Worm (Caenorhabditis elegans): ENCODE results near the gene irld-1.

The irld-1 gene

DNA sequence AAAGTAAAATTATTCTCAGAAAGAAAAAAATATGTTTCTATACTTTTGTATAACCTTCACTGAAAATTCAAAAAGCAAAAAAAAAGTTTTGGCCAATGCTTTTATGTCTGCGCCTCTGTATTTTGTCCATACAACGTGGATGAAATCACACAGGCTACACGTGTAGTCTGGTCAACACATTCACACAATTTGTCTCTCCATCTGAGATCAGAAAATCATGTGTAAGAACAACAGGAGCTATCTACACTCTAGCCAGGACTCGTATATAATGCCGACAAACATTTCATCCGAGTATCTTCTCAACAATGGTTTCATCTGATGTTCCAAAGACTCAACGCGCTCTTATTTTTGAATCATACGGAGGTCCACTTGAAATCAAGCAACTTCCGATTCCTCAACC, 9.7 kb upstream of the irld-1 start, which contains the start of gene D2063.1:
D2063.1 (plus strand) TSS at position 281 of the 400 bp plus-strand sequence.
- no peak for TF ChIP-seq ceh-82 (tag; optimal IDR thresholded peaks at IDR 0.05)
- peak; percentile 13 for TF ChIP-seq nhr-11 (tag; optimal IDR thresholded peaks at IDR 0.05)
- no peak for TF ChIP-seq C04F5.9 (tag; optimal IDR thresholded peaks at IDR 0.05)
- TF ChIP-seq nhr-20 (tag; optimal IDR thresholded peaks at IDR 0.05): peak; percentile 44
- TF ChIP-seq nhr-19 (GFP tag; conservative IDR thresholded peaks at IDR 0.05): peak; percentile 18; the same call in 1 of the 2 replicates
- peak; percentile 53 for TF ChIP-seq nhr-71 (tag; optimal IDR thresholded peaks at IDR 0.05)
- peak; percentile 58 for TF ChIP-seq rnt-1 (tag; optimal IDR thresholded peaks at IDR 0.05)
- peak; percentile 34 for TF ChIP-seq lin-14 (GFP tag; optimal IDR thresholded peaks at IDR 0.05)

DNA sequence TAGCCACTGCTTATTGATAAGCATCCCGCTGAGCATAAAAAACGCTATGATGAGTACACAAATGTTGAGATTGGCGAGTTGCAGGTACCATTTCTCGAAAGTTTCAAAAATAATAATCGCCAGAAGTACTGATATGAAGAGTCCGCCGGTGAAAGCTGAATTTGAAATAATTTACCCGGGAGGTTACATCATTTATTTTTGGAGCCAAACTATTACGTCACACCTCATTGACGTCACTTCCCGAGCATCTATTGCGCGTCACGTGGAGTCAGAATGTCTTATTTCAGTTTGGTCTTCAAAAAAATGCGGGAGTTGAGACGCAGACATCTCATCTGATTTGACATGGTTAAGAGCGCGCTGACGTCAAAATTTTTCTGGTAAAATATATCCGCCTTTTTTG, 5.7 kb upstream of the irld-1 start:
- TF ChIP-seq nhr-11 (tag; optimal IDR thresholded peaks at IDR 0.05) (no peak), egl-27 (tag; optimal IDR thresholded peaks at IDR 0.05) (no peak), unc-62 (GFP tag; optimal IDR thresholded peaks at IDR 0.05) (no peak)

DNA sequence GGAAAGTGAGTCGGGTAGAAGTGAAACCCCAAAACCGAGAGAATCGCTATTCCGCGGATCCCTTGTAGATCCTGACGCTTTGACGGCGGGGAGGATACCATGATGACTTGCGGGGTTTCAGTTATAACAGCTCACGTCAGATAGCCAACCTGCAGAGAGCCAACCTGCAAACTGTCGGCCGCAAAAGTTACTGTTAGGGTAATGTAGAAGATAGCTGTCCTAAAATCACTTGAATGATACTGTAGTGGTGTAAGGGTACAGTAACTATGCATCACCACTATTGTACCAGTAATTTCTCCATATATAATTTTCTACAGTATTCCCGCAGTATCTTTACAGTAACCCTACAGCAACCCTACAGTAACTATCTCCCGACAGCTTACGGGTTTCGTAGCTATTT, 4.1 kb upstream of the irld-1 start, which contains the start of gene oac-12:
oac-12 (minus strand) TSS at position 101 of the 400 bp plus-strand sequence.
- TF ChIP-seq sox-4 (tag; optimal IDR thresholded peaks at IDR 0.05): no peak
- no peak for TF ChIP-seq aly-2 (tag; optimal IDR thresholded peaks at IDR 0.05)
- TF ChIP-seq nhr-76 (tag; optimal IDR thresholded peaks at IDR 0.05): no peak
- TF ChIP-seq ceh-88 (GFP tag; IDR thresholded peaks at IDR 0.05): no peak
- TF ChIP-seq sup-37 (GFP tag; optimal IDR thresholded peaks at IDR 0.05): no peak
- TF ChIP-seq nhr-85 (tag): peak; percentile 2
- no peak for TF ChIP-seq C34B4.2 (tag; optimal IDR thresholded peaks at IDR 0.05)
- TF ChIP-seq nhr-77 (tag; optimal IDR thresholded peaks at IDR 0.05): no peak
- no peak for TF ChIP-seq nhr-84 (tag; optimal IDR thresholded peaks at IDR 0.05)

DNA sequence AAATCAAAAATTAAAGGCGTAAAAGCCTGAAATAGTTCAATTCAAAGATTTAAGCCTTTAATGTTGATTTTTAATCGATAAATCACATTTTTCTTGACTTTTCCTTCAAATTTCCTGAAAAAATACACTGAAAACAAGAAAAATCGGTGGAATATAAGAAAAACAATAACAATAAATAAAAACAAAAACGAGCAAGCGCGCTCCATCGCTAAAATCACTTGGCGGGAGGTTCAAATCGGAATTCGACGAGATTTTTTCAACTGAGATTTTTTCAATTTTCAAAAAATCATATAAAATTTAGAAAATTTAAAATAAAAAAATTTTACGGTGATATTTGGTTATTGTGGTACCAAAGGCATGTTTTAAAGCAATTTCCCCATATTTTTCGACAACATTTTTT, 2.9 kb downstream of the irld-1 start:
- TF ChIP-seq lin-35 (GFP tag; optimal IDR thresholded peaks at IDR 0.05) (peak; percentile 60 to 68), nhr-47 (tag; optimal IDR thresholded peaks at IDR 0.05) (peak; percentile 12), hlh-17 (GFP tag; optimal IDR thresholded peaks at IDR 0.05; ENCODE audit: borderline replicate concordance) (no peak), xbp-1 (tag; optimal IDR thresholded peaks at IDR 0.05) (peak; percentile 8), swsn-7 (tag; optimal IDR thresholded peaks at IDR 0.05) (no peak), nhr-71 (tag; optimal IDR thresholded peaks at IDR 0.05) (peak; percentile 3), dpl-1 (GFP tag; optimal IDR thresholded peaks at IDR 0.05) (peak; percentile 35 to 80 (median 53)), lsy-2 (tag; optimal IDR thresholded peaks at IDR 0.05) (peak in 1 of 2 experiments; percentile 2), nhr-85 (tag) (no peak), efl-1 (optimal IDR thresholded peaks at IDR 0.05) (peak; percentile 81 to 86), efl-1 (GFP tag; optimal IDR thresholded peaks at IDR 0.05 in 1 of 2) (peak; percentile 85 to 98)

DNA sequence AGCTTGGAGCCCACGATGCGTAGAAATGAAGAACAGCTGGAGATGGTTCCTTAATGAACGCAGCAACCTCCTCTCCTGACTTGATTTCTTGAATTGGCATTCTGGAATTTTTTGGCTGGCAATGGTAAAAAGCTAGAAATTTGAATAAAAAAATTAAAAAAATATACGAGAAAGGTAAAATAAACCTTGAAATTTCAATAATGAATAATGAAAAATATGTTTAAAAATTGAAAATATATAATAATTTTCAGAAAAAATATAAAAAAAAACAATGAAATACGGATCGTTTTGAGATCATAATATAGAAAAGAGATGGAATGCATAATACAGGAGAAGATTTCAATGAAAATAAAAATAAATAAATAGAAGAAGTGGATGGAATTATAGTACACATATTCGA, 4.6 kb downstream of the irld-1 start, which contains the start of gene glrx-3:
glrx-3 (minus strand) TSS at position 101 of the 400 bp plus-strand sequence.
- no peak for TF ChIP-seq blmp-1 (tag; optimal IDR thresholded peaks at IDR 0.05)
- TF ChIP-seq nhr-71 (tag; optimal IDR thresholded peaks at IDR 0.05): no peak
- TF ChIP-seq fkh-8 (tag; optimal IDR thresholded peaks at IDR 0.05): no peak
- TF ChIP-seq irx-1 (tag; optimal IDR thresholded peaks at IDR 0.05): no peak
- TF ChIP-seq alr-1 (tag; optimal IDR thresholded peaks at IDR 0.05; ENCODE audit: borderline replicate concordance): no peak

DNA sequence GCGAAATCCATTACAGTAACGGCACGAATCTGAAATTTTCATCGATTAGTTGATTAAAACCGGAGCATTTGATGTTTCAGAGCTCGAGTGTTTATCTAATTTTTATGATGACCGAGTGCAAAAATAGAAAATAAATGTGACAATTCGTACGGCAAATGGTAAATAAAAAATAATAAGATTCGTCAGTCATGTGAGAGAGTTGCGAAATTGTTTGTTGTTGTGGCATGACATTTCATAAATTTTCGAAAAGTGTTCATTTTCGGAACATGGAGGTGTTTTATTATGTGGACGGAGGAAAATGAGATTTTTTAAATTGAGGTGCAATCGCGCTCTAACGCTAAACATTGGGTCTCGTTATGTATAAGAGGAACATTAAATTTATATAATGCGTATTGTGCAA, 5.2 kb downstream of the irld-1 start:
- TF ChIP-seq skn-1 (tag; optimal IDR thresholded peaks at IDR 0.05) (peak; percentile 13), lin-15B (tag; optimal IDR thresholded peaks at IDR 0.05) (no peak)
